Fruit fly (Drosophila melanogaster): Measurements from ENCODE around the gene Hexo2.

DNA sequence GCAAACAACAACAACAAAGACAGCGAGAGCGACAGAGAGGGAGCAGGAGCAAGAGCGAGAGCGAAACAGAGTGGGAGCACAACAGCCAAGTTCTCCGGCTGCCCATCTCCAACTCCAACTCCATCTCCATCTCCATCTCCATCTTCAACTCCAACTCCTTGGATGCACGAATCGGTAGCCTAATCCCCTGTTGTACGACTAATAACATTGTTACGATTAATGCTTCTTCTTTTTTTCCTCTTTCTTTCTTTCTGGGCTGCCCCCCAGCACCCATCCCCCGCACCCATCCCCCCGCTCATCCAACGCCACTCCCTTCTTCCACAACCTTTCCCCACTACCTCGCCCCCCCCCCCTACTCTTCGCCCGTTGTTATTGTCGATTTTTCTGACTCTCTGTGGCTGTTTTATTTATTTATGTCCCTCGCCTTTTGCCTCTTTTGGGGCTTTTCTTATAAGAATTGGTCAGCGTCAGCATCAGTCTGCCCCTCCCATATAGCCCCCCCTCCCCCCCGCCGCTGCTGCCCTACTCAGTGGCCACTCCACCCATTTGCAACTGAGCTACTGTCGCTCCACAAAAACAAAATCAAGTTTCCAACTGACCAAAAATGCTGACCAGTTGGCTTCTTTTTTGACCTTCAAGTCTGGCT is 48.2 kb upstream of the Hexo2 start:
- TF ChIP-seq Met (GFP tag; optimal IDR thresholded peaks at IDR 0.05) (no peak), CG34406 (GFP tag; optimal IDR thresholded peaks at IDR 0.05) (no peak), CG16779 (tag; optimal IDR thresholded peaks at IDR 0.05) (no peak), CG1621 (tag; optimal IDR thresholded peaks at IDR 0.05) (no peak), Gug (GFP tag; IDR thresholded peaks at IDR 0.05) (no peak), topi (GFP tag; optimal IDR thresholded peaks at IDR 0.05) (no peak), vri (GFP tag; optimal IDR thresholded peaks at IDR 0.05) (no peak), Sox102F (GFP tag; optimal IDR thresholded peaks at IDR 0.05) (no peak), Hr38 (GFP tag; optimal IDR thresholded peaks at IDR 0.05) (no peak), CG8632 (GFP tag; optimal IDR thresholded peaks at IDR 0.05) (no peak)
